Fruit fly (Drosophila melanogaster) whole organism, wandering third instar larva: ENCODE measurements around the gene CG31792.
A peak's percentile ranks its signal among the peaks of the same experiment; 100 is the strongest.

ENCODE experiments used
- Abd-B ChIP-seq: fragments of >200 bp; optimal IDR thresholded peaks from 2 replicates; lab custom pipeline; 2017; ENCODE audit warnings: missing biosample characterization, missing genetic modification characterization
- CG32264 ChIP-seq: fragments of 200-800 bp; sonication (Bioruptor generic); optimal IDR thresholded peaks from 2 replicates; lab custom pipeline; 2016; ENCODE audit warnings: missing biosample characterization, missing genetic modification characterization
- CG9705 ChIP-seq: fragments of 200-800 bp; sonication (Bioruptor generic); optimal IDR thresholded peaks from 2 replicates; lab custom pipeline; 2018; ENCODE audit warnings: missing biosample characterization, mild to moderate bottlenecking, missing genetic modification characterization
- CrebA ChIP-seq: fragments of 200-800 bp; sonication (Bioruptor generic); optimal IDR thresholded peaks from 2 replicates; lab custom pipeline; 2016; ENCODE audit warnings: missing biosample characterization, mild to moderate bottlenecking, missing genetic modification characterization, borderline replicate concordance
- Dfd ChIP-seq: fragments of >200 bp; optimal IDR thresholded peaks from 2 replicates; lab custom pipeline; 2017; ENCODE audit warnings: missing biosample characterization, missing genetic modification characterization
- Dif ChIP-seq: fragments of 200-275, 200-300 bp; sonication (Bioruptor generic); optimal IDR thresholded peaks from 2 replicates; lab custom pipeline; 2018; ENCODE audit warnings: missing biosample characterization, missing genetic modification characterization; ENCODE audit not compliant: partially characterized antibody
- GATAd ChIP-seq: sonication (Bioruptor generic); optimal IDR thresholded peaks from 2 replicates; lab custom pipeline; 2016; ENCODE audit warnings: missing biosample characterization, missing genetic modification characterization
- HLH106 ChIP-seq: fragments of 200-800 bp; optimal IDR thresholded peaks from 3 replicates; lab custom pipeline; 2019; ENCODE audit warnings: missing biosample characterization, mild to moderate bottlenecking, missing genetic modification characterization, moderate library complexity
- Hnf4 ChIP-seq: fragments of 200-800 bp; sonication (Bioruptor generic); optimal IDR thresholded peaks from 2 replicates; lab custom pipeline; 2016; ENCODE audit warnings: missing biosample characterization, mild to moderate bottlenecking, missing genetic modification characterization
- Hr78 ChIP-seq: fragments of >200 bp; optimal IDR thresholded peaks from 2 replicates; lab custom pipeline; 2017; ENCODE audit warnings: missing biosample characterization, missing genetic modification characterization
- Hr83 ChIP-seq: fragments of 200-300 bp; sonication (Bioruptor generic); optimal IDR thresholded peaks from 2 replicates; lab custom pipeline; 2016; ENCODE audit warnings: missing biosample characterization, mild to moderate bottlenecking, missing genetic modification characterization, moderate library complexity; ENCODE audit not compliant: poor library complexity, severe bottlenecking
- Jra ChIP-seq: sonication (Bioruptor generic); optimal IDR thresholded peaks from 2 replicates; lab custom pipeline; 2016; ENCODE audit warnings: missing biosample characterization, missing genetic modification characterization
- Mio ChIP-seq: sonication (Bioruptor generic); optimal IDR thresholded peaks from 2 replicates; lab custom pipeline; 2016; ENCODE audit warnings: missing biosample characterization, missing genetic modification characterization
- Myc ChIP-seq: fragments of >200 bp; optimal IDR thresholded peaks from 2 replicates; lab custom pipeline; 2017
- N ChIP-seq: fragments of >200 bp; optimal IDR thresholded peaks from 2 replicates; lab custom pipeline; 2018; ENCODE audit warnings: missing biosample characterization, missing external identifiers, missing genetic modification characterization
- OdsH ChIP-seq: fragments of 200-800 bp; sonication (Bioruptor generic); optimal IDR thresholded peaks from 2 replicates; lab custom pipeline; 2016; ENCODE audit warnings: missing biosample characterization, mild to moderate bottlenecking, missing genetic modification characterization
- Rel ChIP-seq, 2 experiments: fragments of 200-800 bp; sonication (Bioruptor generic) in 1 of 2; optimal IDR thresholded peaks; 2 replicates in 1 of 2; 3 replicates in 1 of 2; lab custom pipeline; 2016 to 2019; ENCODE audit warnings: mild to moderate bottlenecking in 2 of 2, missing biosample characterization in 2 of 2, missing genetic modification characterization in 2 of 2, moderate library complexity in 1 of 2
- Sp1 ChIP-seq: fragments of 200-800 bp; sonication (Bioruptor generic); optimal IDR thresholded peaks from 3 replicates; lab custom pipeline; 2019; ENCODE audit warnings: missing biosample characterization, mild to moderate bottlenecking, missing genetic modification characterization, moderate library complexity
- Vsx2 ChIP-seq: fragments of 200-300, 225-300 bp; sonication (Bioruptor generic); optimal IDR thresholded peaks from 2 replicates; lab custom pipeline; 2018; ENCODE audit warnings: missing biosample characterization, missing genetic modification characterization; ENCODE audit not compliant: partially characterized antibody
- br ChIP-seq: fragments of 200-800 bp; sonication (Bioruptor generic); optimal IDR thresholded peaks from 2 replicates; lab custom pipeline; 2016; ENCODE audit warnings: missing biosample characterization, missing genetic modification characterization
- brk ChIP-seq: fragments of 200-800 bp; sonication (Bioruptor generic); optimal IDR thresholded peaks from 2 replicates; lab custom pipeline; 2016; ENCODE audit warnings: missing biosample characterization, mild to moderate bottlenecking, missing genetic modification characterization
- dl ChIP-seq, 2 experiments: fragments of 175-275, 200-275 bp in 1 of 2; fragments of 200-275 bp in 1 of 2; sonication (Bioruptor generic); optimal IDR thresholded peaks; lab custom pipeline; 2018; ENCODE audit warnings: mild to moderate bottlenecking in 2 of 2, missing biosample characterization in 2 of 2, missing genetic modification characterization in 2 of 2, moderate library complexity in 2 of 2; ENCODE audit not compliant: partially characterized antibody in 2 of 2, insufficient read depth in 1 of 2
- dmrt93B ChIP-seq: fragments of 200-800 bp; sonication (Bioruptor generic); optimal IDR thresholded peaks from 2 replicates; lab custom pipeline; 2018; ENCODE audit warnings: missing biosample characterization, mild to moderate bottlenecking, missing genetic modification characterization
- dsf ChIP-seq: sonication (Bioruptor generic); optimal IDR thresholded peaks from 2 replicates; lab custom pipeline; 2016; ENCODE audit warnings: missing biosample characterization, missing genetic modification characterization, borderline replicate concordance
- ey ChIP-seq: fragments of 200-800 bp; sonication (Bioruptor generic); optimal IDR thresholded peaks from 2 replicates; lab custom pipeline; 2016; ENCODE audit warnings: missing biosample characterization, missing genetic modification characterization
- foxo ChIP-seq, 2 experiments: fragments of 200-800 bp; sonication (Bioruptor generic); optimal IDR thresholded peaks; 2 replicates in 1 of 2; 3 replicates in 1 of 2; lab custom pipeline; 2016 to 2017; ENCODE audit warnings: missing biosample characterization in 2 of 2, missing genetic modification characterization in 2 of 2
- fru ChIP-seq: fragments of 200-800 bp; sonication (Bioruptor generic); optimal IDR thresholded peaks from 3 replicates; lab custom pipeline; 2016; ENCODE audit warnings: missing biosample characterization, mild to moderate bottlenecking, missing genetic modification characterization
- h ChIP-seq: fragments of 200-800 bp; sonication (Bioruptor generic); optimal IDR thresholded peaks from 3 replicates; lab custom pipeline; 2016; ENCODE audit warnings: missing biosample characterization, mild to moderate bottlenecking, missing genetic modification characterization
- jim ChIP-seq: fragments of 175-275, 200-325 bp; sonication (Bioruptor generic); optimal IDR thresholded peaks from 2 replicates; lab custom pipeline; 2016; ENCODE audit warnings: missing biosample characterization, mild to moderate bottlenecking, missing genetic modification characterization
- lola ChIP-seq: fragments of >200 bp; optimal IDR thresholded peaks from 2 replicates; lab custom pipeline; 2017; ENCODE audit warnings: missing biosample characterization, missing genetic modification characterization
- pan ChIP-seq: fragments of >200 bp; optimal IDR thresholded peaks from 2 replicates; lab custom pipeline; 2017
- psq ChIP-seq: fragments of 200-800 bp; sonication (Bioruptor generic); optimal IDR thresholded peaks from 3 replicates; lab custom pipeline; 2017; ENCODE audit warnings: missing biosample characterization, mild to moderate bottlenecking, missing genetic modification characterization, moderate library complexity
- rgr ChIP-seq: fragments of 200-800 bp; sonication (Bioruptor generic); optimal IDR thresholded peaks from 3 replicates; lab custom pipeline; 2016; ENCODE audit warnings: missing biosample characterization, mild to moderate bottlenecking, missing genetic modification characterization
- sage ChIP-seq: fragments of 200-800 bp; sonication (Bioruptor generic); optimal IDR thresholded peaks from 2 replicates; lab custom pipeline; 2016; ENCODE audit warnings: missing biosample characterization, mild to moderate bottlenecking, missing genetic modification characterization
- sv ChIP-seq: fragments of 200-800 bp; sonication (Bioruptor generic); optimal IDR thresholded peaks from 3 replicates; lab custom pipeline; 2016; ENCODE audit warnings: missing biosample characterization, missing genetic modification characterization
- tai ChIP-seq: sonication (Bioruptor generic); optimal IDR thresholded peaks from 2 replicates; lab custom pipeline; 2016; ENCODE audit warnings: missing biosample characterization, missing genetic modification characterization
- usp ChIP-seq: fragments of >200 bp; optimal IDR thresholded peaks from 2 replicates; lab custom pipeline; 2017; ENCODE audit warnings: missing biosample characterization, missing genetic modification characterization
- woc ChIP-seq: sonication (Bioruptor generic); optimal IDR thresholded peaks from 2 replicates; lab custom pipeline; 2016; ENCODE audit warnings: missing biosample characterization, mild to moderate bottlenecking, missing genetic modification characterization

Gene CG31792

DNA sequence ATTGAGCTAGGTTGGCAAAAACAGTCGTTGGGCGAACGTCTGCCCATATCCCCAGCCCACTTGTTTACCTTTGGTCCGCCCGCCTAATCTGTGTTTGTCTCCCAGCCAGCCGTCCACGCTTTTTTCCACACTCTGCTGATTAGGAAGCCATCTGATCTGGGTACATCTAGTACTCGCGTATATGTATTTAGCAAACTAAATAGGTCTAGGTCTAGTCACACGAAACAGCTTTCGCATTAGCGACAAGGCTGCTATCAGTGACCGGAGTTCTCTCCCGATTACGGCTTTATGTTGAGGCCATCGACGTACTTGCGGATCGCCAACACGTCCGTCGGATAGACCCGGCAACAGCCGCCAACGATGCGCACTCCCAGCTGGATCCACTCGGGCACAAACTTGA, 41.6 kb upstream of the CG31792 start:
- TF ChIP-seq N (GFP tag; lab: Kevin White, UChicago) = no peak
- TF ChIP-seq Dfd (GFP tag; lab: Kevin White, UChicago) = no peak
- no peak for TF ChIP-seq Sp1
- TF ChIP-seq psq (GFP tag; lab: Kevin White, UChicago) = no peak
- no peak for TF ChIP-seq br

DNA sequence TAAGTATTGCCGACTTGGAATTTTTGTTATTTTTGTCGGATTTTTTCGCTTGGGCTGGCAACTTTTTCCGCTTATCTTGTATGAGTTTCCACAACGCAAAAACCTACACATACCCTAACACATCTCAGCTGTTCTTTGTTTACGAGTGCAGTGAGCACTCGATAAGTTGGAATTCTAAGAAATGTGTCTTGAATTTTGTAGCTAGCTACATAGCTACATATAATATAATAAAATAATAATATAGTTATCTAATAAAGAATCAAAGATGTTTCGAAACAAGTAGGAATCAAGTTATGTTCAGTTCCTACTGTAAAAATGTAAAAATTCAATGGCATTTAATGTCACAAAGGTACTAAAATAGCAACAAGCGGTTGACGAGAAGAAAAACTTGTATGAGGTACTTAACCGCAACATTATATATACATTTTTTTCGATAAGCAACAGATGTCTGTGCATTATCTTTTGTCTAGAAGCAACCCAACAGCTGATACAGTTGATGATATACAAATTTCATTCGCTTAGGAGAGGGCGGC, 40.0 kb upstream of the CG31792 start, which contains the start of gene Bhmt:
Gene Bhmt (minus strand): TSS at position 170 of the 533 bp plus-strand sequence.
- TF ChIP-seq rgr (GFP tag; lab: Kevin White, UChicago) = peak; percentile 90
- peak; percentile 88 for TF ChIP-seq h (GFP tag; lab: Kevin White, UChicago)
- no peak for TF ChIP-seq GATAd (GFP tag; lab: Kevin White, UChicago)
- TF ChIP-seq dsf (GFP tag; lab: Kevin White, UChicago) = no peak
- no peak for TF ChIP-seq Myc (lab: Kevin White, UChicago)
- peak; percentile 90 for TF ChIP-seq sage
- peak; percentile 86 for TF ChIP-seq Rel (GFP tag; optimal IDR thresholded peaks at IDR 0.05; lab: Kevin White, UChicago)
- TF ChIP-seq Rel (tag; optimal IDR thresholded peaks at IDR 0.05; lab: Kevin White, UChicago) = peak; percentile 87
- TF ChIP-seq dmrt93B (GFP tag; lab: Kevin White, UChicago) = peak; percentile 64
- no peak for TF ChIP-seq usp (GFP tag; lab: Kevin White, UChicago)
- TF ChIP-seq Jra = no peak
- TF ChIP-seq Vsx2 = no peak
- peak; percentile 61 for TF ChIP-seq ey (GFP tag; lab: Kevin White, UChicago)
- TF ChIP-seq CG32264 = peak; percentile 42
- peak; percentile 49 for TF ChIP-seq CG9705 (GFP tag; lab: Kevin White, UChicago)
- TF ChIP-seq Abd-B (GFP tag; lab: Kevin White, UChicago) = no peak
- no peak for TF ChIP-seq N (GFP tag; lab: Kevin White, UChicago)
- TF ChIP-seq tai (GFP tag; lab: Kevin White, UChicago) = no peak
- peak; percentile 84 for TF ChIP-seq brk (GFP tag; lab: Kevin White, UChicago)
- peak in 1 of 2 experiments; percentile 91 for TF ChIP-seq foxo (GFP tag; optimal IDR thresholded peaks at IDR 0.05; lab: Kevin White, UChicago)
- TF ChIP-seq Sp1 = peak; percentile 85
- TF ChIP-seq woc (GFP tag; lab: Kevin White, UChicago) = peak; percentile 60
- TF ChIP-seq sv (GFP tag; lab: Kevin White, UChicago) = no peak
- TF ChIP-seq CrebA = no peak
- no peak for TF ChIP-seq Hr78 (GFP tag; lab: Kevin White, UChicago)
- TF ChIP-seq Hr83 (GFP tag; lab: Kevin White, UChicago) = peak; percentile 61
- peak; percentile 88 for TF ChIP-seq HLH106 (tag; lab: Kevin White, UChicago)
- peak; percentile 73 for TF ChIP-seq Hnf4
- no peak for TF ChIP-seq pan (lab: Kevin White, UChicago)
- no peak for TF ChIP-seq dl (GFP tag; optimal IDR thresholded peaks at IDR 0.05; lab: Kevin White, UChicago; ENCODE audit: insufficient read depth in 1 of 2, partially characterized antibody in 2 of 2)
- peak; percentile 87 for TF ChIP-seq OdsH (GFP tag; lab: Kevin White, UChicago)
- TF ChIP-seq br = peak; percentile 68
- TF ChIP-seq fru = peak; percentile 81
- no peak for TF ChIP-seq jim
- TF ChIP-seq Dfd (GFP tag; lab: Kevin White, UChicago) = no peak
- TF ChIP-seq psq (GFP tag; lab: Kevin White, UChicago) = peak; percentile 87
- TF ChIP-seq Mio (GFP tag; lab: Kevin White, UChicago) = no peak
- no peak for TF ChIP-seq Dif (GFP tag; lab: Kevin White, UChicago)
- no peak for TF ChIP-seq lola (GFP tag; lab: Kevin White, UChicago)
